Fruit fly (Drosophila melanogaster) whole organism, prepupa: ENCODE results near the gene CG11241.

Experiments used
- CG10669 ChIP-seq: fragments of 200-800 bp; sonication (Bioruptor generic); optimal IDR thresholded peaks from 3 replicates; lab custom pipeline; 2018; ENCODE audit warnings: missing biosample characterization, mild to moderate bottlenecking, missing genetic modification characterization, moderate library complexity
- CG11294 ChIP-seq: fragments of 200-800 bp; sonication (Bioruptor generic); IDR thresholded peaks from 2 replicates; pipeline ENCODE4 v1.3.6; 2022; ENCODE audit warnings: missing biosample characterization, missing genetic modification characterization
- CG11762 ChIP-seq: fragments of 200-800 bp; sonication (Bioruptor generic); optimal IDR thresholded peaks from 3 replicates; lab custom pipeline; 2016; ENCODE audit warnings: missing biosample characterization, missing genetic modification characterization; ENCODE audit not compliant: insufficient read depth
- CG15336 ChIP-seq: fragments of 200-800 bp; sonication (Bioruptor generic); IDR thresholded peaks from 2 replicates; pipeline ENCODE4 v1.3.6; 2022; ENCODE audit warnings: missing biosample characterization, missing genetic modification characterization
- CG1621 ChIP-seq: fragments of 200-800 bp; sonication (Bioruptor generic); optimal IDR thresholded peaks from 3 replicates; lab custom pipeline; 2018; ENCODE audit warnings: missing biosample characterization, mild to moderate bottlenecking, missing genetic modification characterization
- CG16779 ChIP-seq: fragments of 200-800 bp; sonication (Bioruptor generic); optimal IDR thresholded peaks from 3 replicates; lab custom pipeline; 2017; ENCODE audit warnings: missing biosample characterization, mild to moderate bottlenecking, missing genetic modification characterization
- CG3032 ChIP-seq: fragments of 200-800 bp; optimal IDR thresholded peaks from 2 replicates; lab custom pipeline; 2019; ENCODE audit warnings: missing biosample characterization, mild to moderate bottlenecking, missing genetic modification characterization, moderate library complexity
- CG31627 ChIP-seq: fragments of 200-800 bp; sonication (Bioruptor generic); optimal IDR thresholded peaks from 3 replicates; lab custom pipeline; 2016; ENCODE audit warnings: missing biosample characterization, missing genetic modification characterization
- CG34406 ChIP-seq: fragments of 200-800 bp; sonication (Bioruptor generic); optimal IDR thresholded peaks from 3 replicates; lab custom pipeline; 2016; ENCODE audit warnings: missing biosample characterization, missing genetic modification characterization
- CG3919 ChIP-seq: fragments of 200-800 bp; sonication (Bioruptor generic); optimal IDR thresholded peaks from 3 replicates; lab custom pipeline; 2016; ENCODE audit warnings: missing biosample characterization, missing genetic modification characterization
- CG4318 ChIP-seq: fragments of 200-800 bp; sonication (Bioruptor generic); optimal IDR thresholded peaks from 3 replicates; lab custom pipeline; 2017; ENCODE audit warnings: missing biosample characterization, mild to moderate bottlenecking, missing genetic modification characterization
- CG6276 ChIP-seq: fragments of 200-800 bp; sonication (Bioruptor generic); optimal IDR thresholded peaks from 2 replicates; lab custom pipeline; 2017; ENCODE audit warnings: missing biosample characterization, mild to moderate bottlenecking, missing genetic modification characterization
- CG6792 ChIP-seq: fragments of 200-800 bp; sonication (Bioruptor generic); optimal IDR thresholded peaks from 3 replicates; lab custom pipeline; 2016; ENCODE audit warnings: missing biosample characterization, missing genetic modification characterization
- CG6808 ChIP-seq: fragments of 200-800 bp; sonication (Bioruptor generic); optimal IDR thresholded peaks from 3 replicates; lab custom pipeline; 2017; ENCODE audit warnings: missing biosample characterization, missing genetic modification characterization, mild to moderate bottlenecking, moderate library complexity, missing genetic modification reagents
- CG6854 ChIP-seq: fragments of 200-800 bp; sonication (Bioruptor generic); optimal IDR thresholded peaks from 2 replicates; lab custom pipeline; 2017; ENCODE audit warnings: missing biosample characterization, mild to moderate bottlenecking, missing genetic modification characterization
- CG7368 ChIP-seq: fragments of 200-800 bp; sonication (Bioruptor generic); optimal IDR thresholded peaks from 3 replicates; lab custom pipeline; 2016; ENCODE audit warnings: missing biosample characterization, missing genetic modification characterization
- CG8119 ChIP-seq: fragments of 200-800 bp; sonication (Bioruptor generic); IDR thresholded peaks from 3 replicates; pipeline ENCODE4 v1.3.6; 2022; ENCODE audit warnings: missing biosample characterization, missing genetic modification characterization
- CG8319 ChIP-seq: fragments of 200-800 bp; sonication (Bioruptor generic); optimal IDR thresholded peaks from 3 replicates; lab custom pipeline; 2016; ENCODE audit warnings: missing biosample characterization, missing genetic modification characterization
- CG8632 ChIP-seq: fragments of 200-800 bp; sonication (Bioruptor generic); optimal IDR thresholded peaks from 3 replicates; lab custom pipeline; 2016; ENCODE audit warnings: missing biosample characterization, missing genetic modification characterization
- CG9139 ChIP-seq: fragments of 200-800 bp; sonication (Bioruptor generic); optimal IDR thresholded peaks from 3 replicates; lab custom pipeline; 2017; ENCODE audit warnings: missing biosample characterization, mild to moderate bottlenecking, missing genetic modification characterization
- Eip75B ChIP-seq: fragments of 200-800 bp; sonication (Bioruptor generic); optimal IDR thresholded peaks from 3 replicates; lab custom pipeline; 2016; ENCODE audit warnings: missing biosample characterization, missing genetic modification characterization
- Eip78C ChIP-seq: fragments of 200-800 bp; sonication (Bioruptor generic); peaks from one replicate; lab custom pipeline; 2016; ENCODE audit warnings: missing biosample characterization, missing genetic modification characterization
- Ets21C ChIP-seq: fragments of 200-800 bp; sonication (Bioruptor generic); optimal IDR thresholded peaks from 3 replicates; lab custom pipeline; 2016; ENCODE audit warnings: missing biosample characterization, missing genetic modification characterization
- Ets96B ChIP-seq: fragments of 200-800 bp; optimal IDR thresholded peaks from 2 replicates; lab custom pipeline; 2019; ENCODE audit warnings: missing biosample characterization, mild to moderate bottlenecking, missing genetic modification characterization, moderate library complexity
- Gug ChIP-seq: fragments of 200-800 bp; sonication (Bioruptor generic); IDR thresholded peaks from 2 replicates; pipeline ENCODE4 v1.3.6; 2022; ENCODE audit warnings: missing biosample characterization, missing genetic modification characterization
- Hr39 ChIP-seq: fragments of 200-800 bp; sonication (Bioruptor generic); optimal IDR thresholded peaks from 2 replicates; lab custom pipeline; 2016; ENCODE audit warnings: missing biosample characterization, missing genetic modification characterization
- Lpt ChIP-seq: fragments of 200-800 bp; sonication (Bioruptor generic); optimal IDR thresholded peaks from 3 replicates; lab custom pipeline; 2016; ENCODE audit warnings: missing biosample characterization, missing genetic modification characterization
- Met ChIP-seq: fragments of 200-800 bp; sonication (Bioruptor generic); optimal IDR thresholded peaks from 3 replicates; lab custom pipeline; 2016; ENCODE audit warnings: missing biosample characterization, missing genetic modification characterization
- OdsH ChIP-seq: fragments of 200-800 bp; sonication (Bioruptor generic); optimal IDR thresholded peaks from 3 replicates; lab custom pipeline; 2016; ENCODE audit warnings: missing biosample characterization, missing genetic modification characterization
- Smox ChIP-seq: fragments of 200-800 bp; sonication (Bioruptor generic); optimal IDR thresholded peaks from 3 replicates; lab custom pipeline; 2016; ENCODE audit warnings: missing biosample characterization, missing genetic modification characterization
- Sox102F ChIP-seq: fragments of 200-800 bp; sonication (Bioruptor generic); optimal IDR thresholded peaks from 2 replicates; lab custom pipeline; 2016; ENCODE audit warnings: missing biosample characterization, mild to moderate bottlenecking, missing genetic modification characterization
- Sox14 ChIP-seq: fragments of 200-800 bp; sonication (Bioruptor generic); optimal IDR thresholded peaks from 3 replicates; lab custom pipeline; 2016; ENCODE audit warnings: missing biosample characterization, missing genetic modification characterization
- Sox15 ChIP-seq: fragments of 200-800 bp; sonication (Bioruptor generic); optimal IDR thresholded peaks from 3 replicates; lab custom pipeline; 2016; ENCODE audit warnings: missing biosample characterization, missing genetic modification characterization
- achi ChIP-seq: fragments of 200-800 bp; sonication (Bioruptor generic); optimal IDR thresholded peaks from 3 replicates; lab custom pipeline; 2016; ENCODE audit warnings: missing biosample characterization, missing genetic modification characterization
- acj6 ChIP-seq: fragments of 200-800 bp; sonication (Bioruptor generic); optimal IDR thresholded peaks from 3 replicates; lab custom pipeline; 2016; ENCODE audit warnings: missing biosample characterization, missing genetic modification characterization
- cyc ChIP-seq: fragments of 200-800 bp; sonication (Bioruptor generic); optimal IDR thresholded peaks from 3 replicates; lab custom pipeline; 2016; ENCODE audit warnings: missing biosample characterization, missing genetic modification characterization
- dac ChIP-seq: fragments of 200-800 bp; sonication (Bioruptor generic); optimal IDR thresholded peaks from 2 replicates; lab custom pipeline; 2017; ENCODE audit warnings: missing biosample characterization, mild to moderate bottlenecking, missing genetic modification characterization
- dsx ChIP-seq: fragments of 200-800 bp; optimal IDR thresholded peaks from 3 replicates; lab custom pipeline; 2019; ENCODE audit warnings: missing biosample characterization, mild to moderate bottlenecking, missing genetic modification characterization, moderate library complexity; ENCODE audit not compliant: poor library complexity, severe bottlenecking
- fd59A ChIP-seq: fragments of 200-800 bp; sonication (Bioruptor generic); optimal IDR thresholded peaks from 2 replicates; lab custom pipeline; 2017; ENCODE audit warnings: missing biosample characterization, mild to moderate bottlenecking, missing genetic modification characterization, missing genetic modification reagents
- fd85E ChIP-seq: fragments of 200-800 bp; sonication (Bioruptor generic); optimal IDR thresholded peaks from 3 replicates; lab custom pipeline; 2016; ENCODE audit warnings: missing biosample characterization, missing genetic modification characterization
- fkh ChIP-seq: fragments of 200-800 bp; sonication (Bioruptor generic); optimal IDR thresholded peaks from 3 replicates; lab custom pipeline; 2017; ENCODE audit warnings: missing biosample characterization, mild to moderate bottlenecking, missing genetic modification characterization, moderate library complexity
- lz ChIP-seq: fragments of 200-800 bp; sonication (Bioruptor generic); optimal IDR thresholded peaks from 3 replicates; lab custom pipeline; 2016; ENCODE audit warnings: missing biosample characterization, missing genetic modification characterization
- pdm3 ChIP-seq: fragments of 200-800 bp; sonication (Bioruptor generic); optimal IDR thresholded peaks from 3 replicates; lab custom pipeline; 2016; ENCODE audit warnings: missing biosample characterization, missing genetic modification characterization
- salr ChIP-seq, 2 experiments: fragments of 200-800 bp; sonication (Bioruptor generic); optimal IDR thresholded peaks; 3 replicates each; lab custom pipeline; 2016 to 2018; ENCODE audit warnings: missing biosample characterization in 2 of 2, missing genetic modification characterization in 2 of 2, mild to moderate bottlenecking in 1 of 2
- spab ChIP-seq: fragments of 200-800 bp; sonication (Bioruptor generic); optimal IDR thresholded peaks from 2 replicates; lab custom pipeline; 2017; ENCODE audit warnings: missing biosample characterization, mild to moderate bottlenecking, missing genetic modification characterization, missing genetic modification reagents
- ss ChIP-seq, 2 experiments: fragments of 200-800 bp; sonication (Bioruptor generic); optimal IDR thresholded peaks; 2 replicates in 1 of 2; 3 replicates in 1 of 2; lab custom pipeline; 2017 to 2018; ENCODE audit warnings: mild to moderate bottlenecking in 2 of 2, missing biosample characterization in 2 of 2, missing genetic modification characterization in 2 of 2, moderate library complexity in 1 of 2

Gene CG11241

dm6 chr3L:22742945-22743582 lies 4.8 kb upstream of the CG11241 start (continued):
- TF ChIP-seq OdsH (GFP tag; lab: Kevin White, UChicago) (peak; percentile 65), Eip75B (GFP tag; lab: Kevin White, UChicago) (no peak), ss (GFP tag; optimal IDR thresholded peaks at IDR 0.05; lab: Kevin White, UChicago) (no peak), Sox14 (peak; percentile 36), lz (GFP tag; lab: Kevin White, UChicago) (peak; percentile 25), acj6 (GFP tag; lab: Kevin White, UChicago) (peak; percentile 16), CG6854 (no peak), CG16779 (tag; lab: Kevin White, UChicago) (no peak), cyc (GFP tag; lab: Kevin White, UChicago) (peak; percentile 29), CG6276 (GFP tag; lab: Kevin White, UChicago) (peak; percentile 27), Lpt (GFP tag; lab: Kevin White, UChicago) (no peak), CG4318 (GFP tag; lab: Kevin White, UChicago) (peak; percentile 61), CG6792 (GFP tag; lab: Kevin White, UChicago) (peak; percentile 25), Smox (GFP tag; lab: Kevin White, UChicago) (peak; percentile 42), fkh (no peak), dac (GFP tag; lab: Kevin White, UChicago) (no peak), CG8319 (GFP tag; lab: Kevin White, UChicago) (no peak), Sox15 (GFP tag; lab: Kevin White, UChicago) (peak; percentile 25), CG3032 (peak; percentile 9), Hr39 (GFP tag; lab: Kevin White, UChicago) (peak; percentile 41), Met (GFP tag; lab: Kevin White, UChicago) (peak; percentile 48), CG8632 (GFP tag; lab: Kevin White, UChicago) (peak; percentile 9), salr (GFP tag; optimal IDR thresholded peaks at IDR 0.05; lab: Kevin White, UChicago) (peak in 1 of 2 experiments; percentile 66), achi (GFP tag; lab: Kevin White, UChicago) (peak; percentile 40), fd59A (peak; percentile 43), CG3919 (peak; percentile 41), Gug (GFP tag; lab: Robert Waterston, UW) (no peak), Eip78C (GFP tag; lab: Kevin White, UChicago) (peak; percentile 84), CG6808 (GFP tag; lab: Kevin White, UChicago) (peak; percentile 24), CG11762 (GFP tag; lab: Kevin White, UChicago) (no peak), Ets96B (tag; lab: Kevin White, UChicago) (peak; percentile 7), CG15336 (GFP tag; lab: Robert Waterston, UW) (peak; percentile 22; the same call in 1 of the 2 replicates), Sox102F (peak; percentile 21), CG11294 (GFP tag; lab: Robert Waterston, UW) (no peak), CG10669 (GFP tag; lab: Kevin White, UChicago) (peak; percentile 27), CG34406 (peak; percentile 4), Ets21C (no peak), CG8119 (GFP tag; lab: Robert Waterston, UW) (no peak), CG31627 (GFP tag; lab: Kevin White, UChicago) (peak; percentile 33), CG7368 (GFP tag; lab: Kevin White, UChicago) (no peak), fd85E (GFP tag; lab: Kevin White, UChicago) (no peak)

- no peak for TF ChIP-seq CG8119 (GFP tag; lab: Robert Waterston, UW)
- no peak for TF ChIP-seq CG34406
- peak; percentile 30 for TF ChIP-seq Eip75B (GFP tag; lab: Kevin White, UChicago)
- TF ChIP-seq spab (GFP tag; lab: Kevin White, UChicago) = no peak
- no peak for TF ChIP-seq Smox (GFP tag; lab: Kevin White, UChicago)
- TF ChIP-seq CG1621 = peak; percentile 13
- TF ChIP-seq pdm3 (GFP tag; lab: Kevin White, UChicago) = no peak
- TF ChIP-seq CG6808 (GFP tag; lab: Kevin White, UChicago) = no peak
- no peak for TF ChIP-seq CG6792 (GFP tag; lab: Kevin White, UChicago)
- no peak for TF ChIP-seq fd85E (GFP tag; lab: Kevin White, UChicago)
- TF ChIP-seq acj6 (GFP tag; lab: Kevin White, UChicago) = no peak
- TF ChIP-seq lz (GFP tag; lab: Kevin White, UChicago) = no peak
- no peak for TF ChIP-seq dac (GFP tag; lab: Kevin White, UChicago)
- no peak for TF ChIP-seq CG9139
- TF ChIP-seq CG11294 (GFP tag; lab: Robert Waterston, UW) = no peak
- peak; percentile 92 for TF ChIP-seq dsx
- TF ChIP-seq CG15336 (GFP tag; lab: Robert Waterston, UW) = 0 out of 2 replicates have a peak, but pooled peaks have one; percentile 7
- no peak for TF ChIP-seq salr (GFP tag; optimal IDR thresholded peaks at IDR 0.05; lab: Kevin White, UChicago)
- TF ChIP-seq Met (GFP tag; lab: Kevin White, UChicago) = no peak
- TF ChIP-seq Lpt (GFP tag; lab: Kevin White, UChicago) = no peak
- TF ChIP-seq CG8319 (GFP tag; lab: Kevin White, UChicago) = no peak
- no peak for TF ChIP-seq OdsH (GFP tag; lab: Kevin White, UChicago)
- TF ChIP-seq CG6276 (GFP tag; lab: Kevin White, UChicago) = no peak
- no peak for TF ChIP-seq CG4318 (GFP tag; lab: Kevin White, UChicago)
- no peak for TF ChIP-seq cyc (GFP tag; lab: Kevin White, UChicago)
- no peak for TF ChIP-seq fkh
- TF ChIP-seq achi (GFP tag; lab: Kevin White, UChicago) = no peak
- TF ChIP-seq CG31627 (GFP tag; lab: Kevin White, UChicago) = no peak
Measured at dm6 chr3L:22742121-22742531, 3.9 kb upstream of the CG11241 start.
